Worm (Caenorhabditis elegans): ENCODE results near the gene C25H3.17.

Gene C25H3.17

ce11 chrII:5663180-5663791 is 6.2 kb downstream of the C25H3.17 start:
- no peak for TF ChIP-seq nhr-111 (GFP tag; optimal IDR thresholded peaks at IDR 0.05)
- no peak for TF ChIP-seq pha-4 (GFP tag; IDR thresholded peaks at IDR 0.05)
- TF ChIP-seq pha-4 (tag; optimal IDR thresholded peaks at IDR 0.05): no peak
- peak; percentile 73 for TF ChIP-seq hlh-30 (tag; optimal IDR thresholded peaks at IDR 0.05; ENCODE audit: insufficient read depth)
- peak; percentile 5 for TF ChIP-seq sdz-12 (GFP tag; optimal IDR thresholded peaks at IDR 0.05)
- TF ChIP-seq aha-1 (tag): peak; percentile 70
- no peak for TF ChIP-seq dpl-1 (GFP tag; optimal IDR thresholded peaks at IDR 0.05)
- TF ChIP-seq rbr-2 (tag; optimal IDR thresholded peaks at IDR 0.05): peak; percentile 13
- no peak for TF ChIP-seq hmg-1.1 (GFP tag; IDR thresholded peaks at IDR 0.05)
- TF ChIP-seq lir-3 (tag; optimal IDR thresholded peaks at IDR 0.05): no peak
- TF ChIP-seq arid-1 (GFP tag; conservative IDR thresholded peaks at IDR 0.05): no peak
- TF ChIP-seq egl-27 (tag; optimal IDR thresholded peaks at IDR 0.05): no peak
- no peak for TF ChIP-seq dve-1 (tag; optimal IDR thresholded peaks at IDR 0.05; ENCODE audit: insufficient read depth)
- TF ChIP-seq lsy-2 (tag; optimal IDR thresholded peaks at IDR 0.05): peak in 1 of 2 experiments; percentile 50
- TF ChIP-seq Y48G9A.11 (GFP tag; IDR thresholded peaks at IDR 0.05): 0 out of 2 replicates have a peak, but pooled peaks have one; percentile 37
- no peak for TF ChIP-seq nhr-11 (tag; optimal IDR thresholded peaks at IDR 0.05)
- TF ChIP-seq skn-1 (tag; optimal IDR thresholded peaks at IDR 0.05): no peak
- no peak for TF ChIP-seq daf-16 (GFP tag; optimal IDR thresholded peaks at IDR 0.05)
- no peak for TF ChIP-seq daf-16 (tag; optimal IDR thresholded peaks at IDR 0.05)
- no peak for TF ChIP-seq aly-2 (tag; optimal IDR thresholded peaks at IDR 0.05)
- TF ChIP-seq unc-62 (GFP tag; optimal IDR thresholded peaks at IDR 0.05 in 1 of 2): peak in 1 of 2 experiments; percentile 91
- TF ChIP-seq unc-62 (tag; optimal IDR thresholded peaks at IDR 0.05): no peak
- TF ChIP-seq R02D3.7 (tag; optimal IDR thresholded peaks at IDR 0.05): no peak
- TF ChIP-seq ama-1 (optimal IDR thresholded peaks at IDR 0.05): no peak
- TF ChIP-seq mep-1 (tag; optimal IDR thresholded peaks at IDR 0.05): peak; percentile 8
- no peak for TF ChIP-seq jun-1 (tag; optimal IDR thresholded peaks at IDR 0.05)
- no peak for TF ChIP-seq ceh-28 (tag; optimal IDR thresholded peaks at IDR 0.05)

DNA sequence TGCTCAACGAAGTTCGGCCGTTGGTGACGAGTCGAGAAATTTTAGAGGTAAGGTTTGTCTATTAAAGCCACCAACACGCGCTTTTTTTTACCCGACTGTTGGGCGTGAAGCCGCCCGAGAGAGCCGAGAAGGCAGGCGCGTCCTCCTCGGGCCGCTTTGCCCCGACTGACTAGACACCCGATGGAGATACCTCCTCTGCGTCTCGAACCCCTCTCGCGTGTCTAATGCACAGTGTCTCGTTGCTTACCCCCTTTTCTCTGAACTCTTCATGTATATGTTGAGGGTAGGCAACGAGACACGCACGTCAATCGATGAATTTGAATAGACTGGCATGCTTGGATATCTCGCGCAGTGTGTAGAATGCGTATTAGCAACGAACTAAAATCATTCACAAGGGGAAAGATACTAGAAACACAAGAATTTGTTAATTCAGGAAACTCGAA is 7.7 kb downstream of the C25H3.17 start:
- TF ChIP-seq R02D3.7 (tag; optimal IDR thresholded peaks at IDR 0.05) (no peak), ceh-20 (GFP tag; IDR thresholded peaks at IDR 0.05) (peak; percentile 96), F44E2.7 (GFP tag; IDR thresholded peaks at IDR 0.05) (peak; percentile 94), lin-38 (GFP tag; IDR thresholded peaks at IDR 0.05) (peak; percentile 89), ces-1 (GFP tag; optimal IDR thresholded peaks at IDR 0.05) (no peak), set-16 (GFP tag; IDR thresholded peaks at IDR 0.05) (peak; percentile 99), Y5F2A.4 (GFP tag; optimal IDR thresholded peaks at IDR 0.05) (peak; percentile 81), fkh-10 (GFP tag; optimal IDR thresholded peaks at IDR 0.05) (peak; percentile 85), arid-1 (GFP tag; conservative IDR thresholded peaks at IDR 0.05) (peak; percentile 97), unc-62 (GFP tag; optimal IDR thresholded peaks at IDR 0.05 in 1 of 2) (peak in 1 of 2 experiments; percentile 100), unc-62 (tag; optimal IDR thresholded peaks at IDR 0.05) (peak; percentile 45), ZK546.5 (tag; optimal IDR thresholded peaks at IDR 0.05) (no peak), cey-2 (tag; optimal IDR thresholded peaks at IDR 0.05; ENCODE audit: borderline replicate concordance, insufficient read depth) (no peak), ztf-11 (tag; optimal IDR thresholded peaks at IDR 0.05) (peak; percentile 29), egl-27 (tag; optimal IDR thresholded peaks at IDR 0.05) (peak; percentile 78), duxl-1 (tag; optimal IDR thresholded peaks at IDR 0.05; ENCODE audit: poor library complexity) (peak; percentile 69), F49E8.2 (tag; optimal IDR thresholded peaks at IDR 0.05; ENCODE audit: borderline replicate concordance) (peak; percentile 88), hmg-1.1 (GFP tag; IDR thresholded peaks at IDR 0.05) (peak; percentile 97), egl-43 (GFP tag; IDR thresholded peaks at IDR 0.05) (peak; percentile 99), nhr-76 (tag; optimal IDR thresholded peaks at IDR 0.05) (no peak), tra-1 (GFP tag; IDR thresholded peaks at IDR 0.05) (peak; percentile 97), lin-39 (tag; optimal IDR thresholded peaks at IDR 0.05) (no peak), jun-1 (tag; optimal IDR thresholded peaks at IDR 0.05) (peak; percentile 33), lin-13 (GFP tag; optimal IDR thresholded peaks at IDR 0.05) (peak; percentile 76), ceh-62 (tag; optimal IDR thresholded peaks at IDR 0.05) (no peak), vab-7 (GFP tag; IDR thresholded peaks at IDR 0.05) (peak; percentile 97), ceh-82 (tag; optimal IDR thresholded peaks at IDR 0.05) (no peak), T20F7.1 (GFP tag; optimal IDR thresholded peaks at IDR 0.05) (peak; percentile 82), zfp-3 (GFP tag; conservative IDR thresholded peaks at IDR 0.05) (peak; percentile 98), F26F4.8 (GFP tag; conservative IDR thresholded peaks at IDR 0.05) (peak; percentile 57; the same call in 1 of the 2 replicates)

Measured in whole organism, L4 larva.